Worm (Caenorhabditis elegans): ENCODE results near the gene nhr-58.

Gene nhr-58

DNA sequence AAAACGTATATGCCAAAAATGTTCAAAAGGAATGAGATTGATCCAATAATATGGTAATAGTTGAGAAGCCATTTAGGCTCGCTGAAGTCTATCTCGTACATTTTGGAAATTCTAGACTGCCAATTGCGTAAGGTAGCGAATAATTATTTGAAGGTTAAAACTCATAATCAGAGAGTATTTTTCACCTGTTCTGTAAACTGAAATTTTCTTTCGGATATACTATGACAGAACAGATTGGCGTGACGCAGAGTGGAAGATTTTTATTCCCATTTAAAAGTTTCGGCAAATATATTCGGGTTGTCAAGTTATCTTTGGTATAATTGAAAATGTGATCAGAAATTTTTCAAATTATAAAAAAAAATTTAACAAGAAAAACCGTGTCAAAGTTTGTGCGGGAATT is 36.0 kb downstream of the nhr-58 start, which contains the start of gene sri-72:
sri-72 (minus strand) TSS at position 101 of the 400 bp plus-strand sequence.
- TF ChIP-seq ceh-82 (tag; optimal IDR thresholded peaks at IDR 0.05) (no peak), lsy-2 (tag; optimal IDR thresholded peaks at IDR 0.05) (no peak), nhr-77 (tag; optimal IDR thresholded peaks at IDR 0.05) (no peak), mbf-1 (tag; optimal IDR thresholded peaks at IDR 0.05) (no peak), C34F6.9 (tag; optimal IDR thresholded peaks at IDR 0.05) (no peak), unc-62 (GFP tag; optimal IDR thresholded peaks at IDR 0.05) (no peak), dmd-4 (tag; optimal IDR thresholded peaks at IDR 0.05) (no peak), nhr-25 (tag; optimal IDR thresholded peaks at IDR 0.05) (no peak), ZK546.5 (tag; optimal IDR thresholded peaks at IDR 0.05) (no peak), egl-27 (tag; optimal IDR thresholded peaks at IDR 0.05) (no peak), ceh-16 (tag; optimal IDR thresholded peaks at IDR 0.05) (no peak), elt-3 (tag; optimal IDR thresholded peaks at IDR 0.05) (no peak), nhr-21 (tag; optimal IDR thresholded peaks at IDR 0.05) (no peak), lin-11 (tag; optimal IDR thresholded peaks at IDR 0.05) (no peak), unc-39 (tag; optimal IDR thresholded peaks at IDR 0.05) (no peak), peb-1 (tag; optimal IDR thresholded peaks at IDR 0.05) (no peak), sem-4 (tag; optimal IDR thresholded peaks at IDR 0.05) (no peak), elt-1 (tag; optimal IDR thresholded peaks at IDR 0.05) (no peak)

ce11 chrV:574639-575038 is 42.6 kb downstream of the nhr-58 start, which contains the start of gene C14C6.13:
Gene C14C6.13 (minus strand): TSS chrV:574739.
- TF ChIP-seq elt-3 (tag; optimal IDR thresholded peaks at IDR 0.05), result no peak
- TF ChIP-seq nhr-10 (tag; optimal IDR thresholded peaks at IDR 0.05), result no peak
- no peak for TF ChIP-seq fos-1 (tag; optimal IDR thresholded peaks at IDR 0.05)
- no peak for TF ChIP-seq zag-1 (tag; optimal IDR thresholded peaks at IDR 0.05)
- no peak for TF ChIP-seq elt-1 (tag; optimal IDR thresholded peaks at IDR 0.05)

- TF ChIP-seq lin-13 (GFP tag; optimal IDR thresholded peaks at IDR 0.05) (no peak), egl-27 (tag; optimal IDR thresholded peaks at IDR 0.05) (no peak), aly-2 (tag; optimal IDR thresholded peaks at IDR 0.05) (no peak), nhr-23 (tag; optimal IDR thresholded peaks at IDR 0.05) (no peak), skn-1 (tag; optimal IDR thresholded peaks at IDR 0.05) (no peak), ztf-1 (GFP tag; conservative IDR thresholded peaks at IDR 0.05) (no peak), elt-3 (tag; optimal IDR thresholded peaks at IDR 0.05) (no peak), ztf-11 (tag; optimal IDR thresholded peaks at IDR 0.05) (no peak), nhr-12 (tag; optimal IDR thresholded peaks at IDR 0.05) (no peak), alr-1 (tag; optimal IDR thresholded peaks at IDR 0.05) (no peak), ZK546.5 (tag; optimal IDR thresholded peaks at IDR 0.05) (no peak), nhr-129 (tag; optimal IDR thresholded peaks at IDR 0.05) (no peak)
These were observed 44.0 kb downstream of the nhr-58 start, which contains the start of gene K06H6.5 for ce11 chrV:576070-576469. Gene K06H6.5 (plus strand): TSS chrV:576370.

DNA sequence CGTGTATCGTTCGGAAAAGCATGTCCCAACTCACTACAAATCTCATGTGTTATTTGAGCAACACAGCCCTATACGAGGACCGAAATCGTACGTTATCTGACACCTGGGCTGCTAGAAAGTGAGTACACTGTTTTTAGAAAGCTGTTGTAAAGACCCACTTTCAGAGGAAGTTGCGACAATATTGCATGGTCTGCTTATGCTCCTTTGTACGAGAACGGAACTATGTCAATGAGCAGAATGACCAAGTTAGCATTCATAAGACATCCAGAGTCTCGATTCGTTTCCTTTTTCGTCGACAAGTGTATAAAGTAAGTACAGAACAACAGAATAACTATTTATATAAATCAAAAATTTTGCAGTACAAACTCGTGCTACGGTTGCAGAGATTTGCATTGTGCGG is 44.9 kb downstream of the nhr-58 start:
- no peak for TF ChIP-seq ceh-16 (tag; optimal IDR thresholded peaks at IDR 0.05)
- TF ChIP-seq C34F6.9 (tag; optimal IDR thresholded peaks at IDR 0.05), result no peak
- no peak for TF ChIP-seq nhr-25 (tag; optimal IDR thresholded peaks at IDR 0.05)
- no peak for TF ChIP-seq snpc-4 (tag; optimal IDR thresholded peaks at IDR 0.05)
- no peak for TF ChIP-seq lsy-2 (tag; optimal IDR thresholded peaks at IDR 0.05)
- no peak for TF ChIP-seq Y55F3AM.14 (GFP tag; optimal IDR thresholded peaks at IDR 0.05)
- no peak for TF ChIP-seq ztf-1 (GFP tag; conservative IDR thresholded peaks at IDR 0.05)
- no peak for TF ChIP-seq nhr-10 (tag; optimal IDR thresholded peaks at IDR 0.05)
- no peak for TF ChIP-seq nhr-6 (tag; optimal IDR thresholded peaks at IDR 0.05)
- TF ChIP-seq blmp-1 (tag; optimal IDR thresholded peaks at IDR 0.05; ENCODE audit: insufficient read depth), result no peak
- no peak for TF ChIP-seq lin-39 (tag; optimal IDR thresholded peaks at IDR 0.05)
- TF ChIP-seq sma-3 (GFP tag; optimal IDR thresholded peaks at IDR 0.05), result no peak
- no peak for TF ChIP-seq skn-1 (tag; optimal IDR thresholded peaks at IDR 0.05)
- TF ChIP-seq nhr-11 (tag; optimal IDR thresholded peaks at IDR 0.05), result no peak
- TF ChIP-seq nhr-23 (tag; optimal IDR thresholded peaks at IDR 0.05), result no peak
- TF ChIP-seq ceh-82 (tag; optimal IDR thresholded peaks at IDR 0.05), result no peak
- TF ChIP-seq ama-1 (optimal IDR thresholded peaks at IDR 0.05), result no peak
